Fruit fly (Drosophila melanogaster): ENCODE measurements around the gene pths.

dm6 chr2L:21187753-21188152, 44.7 kb downstream of the pths start:
- TF ChIP-seq CG11456 (GFP tag; IDR thresholded peaks at IDR 0.05) (no peak), CG4707 (GFP tag; optimal IDR thresholded peaks at IDR 0.05) (no peak), h (optimal IDR thresholded peaks at IDR 0.05) (no peak), CG4854 (GFP tag; optimal IDR thresholded peaks at IDR 0.05) (no peak), Lim3 (GFP tag; IDR thresholded peaks at IDR 0.05) (no peak), lab (GFP tag; optimal IDR thresholded peaks at IDR 0.05) (no peak), H2.0 (GFP tag; IDR thresholded peaks at IDR 0.05) (no peak), CG13287 (GFP tag; IDR thresholded peaks at IDR 0.05; ENCODE audit: partially characterized antibody) (no peak), CTCF (GFP tag; optimal IDR thresholded peaks at IDR 0.05) (no peak), psq (GFP tag; optimal IDR thresholded peaks at IDR 0.05) (no peak), CG17829 (tag; optimal IDR thresholded peaks at IDR 0.05) (no peak), stwl (tag; optimal IDR thresholded peaks at IDR 0.05) (no peak), Dfd (GFP tag; optimal IDR thresholded peaks at IDR 0.05) (no peak), repo (GFP tag; optimal IDR thresholded peaks at IDR 0.05) (no peak)
